Worm (Caenorhabditis elegans): ENCODE results near the gene kin-18.
A peak's percentile ranks its signal among the peaks of the same experiment; 100 is the strongest.

The kin-18 gene

ce11 chrIII:6139328-6139727, 20.9 kb downstream of the kin-18 start:
- no peak for TF ChIP-seq efl-1 (optimal IDR thresholded peaks at IDR 0.05)
- TF ChIP-seq efl-1 (GFP tag; optimal IDR thresholded peaks at IDR 0.05 in 1 of 2), result no peak
- TF ChIP-seq unc-86 (tag; optimal IDR thresholded peaks at IDR 0.05), result peak; percentile 92
- peak; percentile 27 for TF ChIP-seq lin-14 (GFP tag; optimal IDR thresholded peaks at IDR 0.05)
- peak; percentile 6; the same call in 1 of the 2 replicates for TF ChIP-seq mab-9 (GFP tag; IDR thresholded peaks at IDR 0.05)
- TF ChIP-seq alr-1 (tag; optimal IDR thresholded peaks at IDR 0.05; ENCODE audit: borderline replicate concordance), result no peak
- TF ChIP-seq fkh-8 (tag; optimal IDR thresholded peaks at IDR 0.05), result peak; percentile 9

ce11 chrIII:6139932-6140612, 21.7 kb downstream of the kin-18 start:
- TF ChIP-seq lin-14 (GFP tag; optimal IDR thresholded peaks at IDR 0.05) (peak; percentile 79), unc-86 (tag; optimal IDR thresholded peaks at IDR 0.05) (peak; percentile 4), nhr-71 (tag; optimal IDR thresholded peaks at IDR 0.05) (peak; percentile 7), sptf-1 (tag; optimal IDR thresholded peaks at IDR 0.05) (no peak), sox-4 (tag; optimal IDR thresholded peaks at IDR 0.05) (no peak), fkh-8 (tag; optimal IDR thresholded peaks at IDR 0.05) (peak; percentile 20), dsc-1 (tag; optimal IDR thresholded peaks at IDR 0.05) (peak; percentile 35), ama-1 (optimal IDR thresholded peaks at IDR 0.05) (no peak), mep-1 (tag; optimal IDR thresholded peaks at IDR 0.05) (peak; percentile 13), jun-1 (tag; optimal IDR thresholded peaks at IDR 0.05) (no peak), lin-35 (GFP tag; optimal IDR thresholded peaks at IDR 0.05) (peak in 1 of 2 experiments; percentile 34), fkh-10 (GFP tag; optimal IDR thresholded peaks at IDR 0.05) (peak; percentile 11), ets-5 (GFP tag; IDR thresholded peaks at IDR 0.05) (no peak), rnt-1 (tag; optimal IDR thresholded peaks at IDR 0.05) (peak; percentile 42), snu-23 (GFP tag; optimal IDR thresholded peaks at IDR 0.05) (peak; percentile 4), swsn-7 (tag; optimal IDR thresholded peaks at IDR 0.05) (peak; percentile 18), nhr-47 (tag; optimal IDR thresholded peaks at IDR 0.05) (peak; percentile 26), lin-15B (tag; optimal IDR thresholded peaks at IDR 0.05) (no peak), ceh-82 (tag; optimal IDR thresholded peaks at IDR 0.05) (peak in 1 of 3 experiments; percentile 53), efl-1 (optimal IDR thresholded peaks at IDR 0.05) (peak in 1 of 2 experiments; percentile 7), efl-1 (GFP tag; optimal IDR thresholded peaks at IDR 0.05 in 1 of 2) (peak in 1 of 2 experiments; percentile 93), lsy-2 (tag; optimal IDR thresholded peaks at IDR 0.05) (peak; percentile 6 to 36)

ce11 chrIII:6140818-6141217, 22.4 kb downstream of the kin-18 start:
- TF ChIP-seq vab-15 (tag; optimal IDR thresholded peaks at IDR 0.05), result no peak
- no peak for TF ChIP-seq nhr-11 (tag; optimal IDR thresholded peaks at IDR 0.05)
- no peak for TF ChIP-seq alr-1 (tag; optimal IDR thresholded peaks at IDR 0.05; ENCODE audit: borderline replicate concordance)
- TF ChIP-seq hlh-17 (GFP tag; optimal IDR thresholded peaks at IDR 0.05; ENCODE audit: borderline replicate concordance), result no peak

ce11 chrIII:6141532-6141931, 23.1 kb downstream of the kin-18 start:
- TF ChIP-seq ces-1 (GFP tag; optimal IDR thresholded peaks at IDR 0.05) (no peak), nhr-28 (tag; optimal IDR thresholded peaks at IDR 0.05) (no peak), snu-23 (GFP tag; optimal IDR thresholded peaks at IDR 0.05) (peak; percentile 10), mab-9 (GFP tag; IDR thresholded peaks at IDR 0.05) (peak; percentile 59; the same call in 1 of the 2 replicates), rnt-1 (tag; optimal IDR thresholded peaks at IDR 0.05) (peak; percentile 6), nhr-71 (tag; optimal IDR thresholded peaks at IDR 0.05) (peak; percentile 36), sup-37 (GFP tag; optimal IDR thresholded peaks at IDR 0.05) (no peak), lsy-2 (tag; optimal IDR thresholded peaks at IDR 0.05) (peak in 1 of 2 experiments; percentile 32), hpl-2 (GFP tag; optimal IDR thresholded peaks at IDR 0.05) (no peak), nhr-76 (tag; optimal IDR thresholded peaks at IDR 0.05) (no peak), fkh-10 (GFP tag; optimal IDR thresholded peaks at IDR 0.05) (peak; percentile 50), zip-4 (GFP tag; optimal IDR thresholded peaks at IDR 0.05) (no peak), lin-14 (GFP tag; optimal IDR thresholded peaks at IDR 0.05) (peak; percentile 79), fkh-4 (tag; optimal IDR thresholded peaks at IDR 0.05; ENCODE audit: borderline replicate concordance) (no peak), skn-1 (tag; optimal IDR thresholded peaks at IDR 0.05) (no peak), grh-1 (GFP tag; IDR thresholded peaks at IDR 0.05) (no peak), lin-15B (tag; optimal IDR thresholded peaks at IDR 0.05) (no peak), efl-1 (optimal IDR thresholded peaks at IDR 0.05) (peak in 1 of 2 experiments; percentile 6), efl-1 (GFP tag; optimal IDR thresholded peaks at IDR 0.05 in 1 of 2) (no peak), snpc-4 (tag; optimal IDR thresholded peaks at IDR 0.05) (no peak)
